Fruit fly (Drosophila melanogaster) whole organism, adult: Measurements from ENCODE around the gene CG16710.

Experiments
- CG11617 ChIP-seq: fragments of 200-800 bp; sonication (Bioruptor generic); optimal IDR thresholded peaks from 2 replicates; lab custom pipeline; 2017; ENCODE audit warnings: mild to moderate bottlenecking, missing biosample characterization, missing genetic modification reagents, missing genetic modification characterization
- CG12768 ChIP-seq: fragments of 200-800 bp; sonication (Bioruptor generic); optimal IDR thresholded peaks from 2 replicates; lab custom pipeline; 2017; ENCODE audit warnings: missing biosample characterization, missing genetic modification characterization, mild to moderate bottlenecking, moderate library complexity, missing genetic modification reagents
- CG14711 ChIP-seq: fragments of 200-800 bp; sonication (Bioruptor generic); optimal IDR thresholded peaks from 2 replicates; lab custom pipeline; 2018; ENCODE audit warnings: missing biosample characterization, mild to moderate bottlenecking, missing genetic modification characterization, moderate library complexity
- CG1620 ChIP-seq: fragments of 200-800 bp; sonication (Bioruptor generic); optimal IDR thresholded peaks from 2 replicates; lab custom pipeline; 2016; ENCODE audit warnings: missing biosample characterization, missing genetic modification characterization
- CG33017 ChIP-seq: fragments of 200-800 bp; sonication (Bioruptor generic); optimal IDR thresholded peaks from 2 replicates; lab custom pipeline; 2018; ENCODE audit warnings: missing biosample characterization, mild to moderate bottlenecking, missing genetic modification characterization, moderate library complexity
- CG5204 ChIP-seq: fragments of 200-800 bp; sonication (Bioruptor generic); optimal IDR thresholded peaks from 2 replicates; lab custom pipeline; 2016; ENCODE audit warnings: missing biosample characterization, missing genetic modification characterization
- CG7045 ChIP-seq: fragments of 200-800 bp; sonication (Bioruptor generic); optimal IDR thresholded peaks from 2 replicates; lab custom pipeline; 2017; ENCODE audit warnings: missing biosample characterization, mild to moderate bottlenecking, missing genetic modification characterization
- CG7101 ChIP-seq: fragments of 200-800 bp; sonication (Bioruptor generic); optimal IDR thresholded peaks from 2 replicates; lab custom pipeline; 2018; ENCODE audit warnings: missing biosample characterization, mild to moderate bottlenecking, missing genetic modification characterization, moderate library complexity
- Clk ChIP-seq: fragments of 200-800 bp; sonication (Bioruptor generic); optimal IDR thresholded peaks from 2 replicates; lab custom pipeline; 2017; ENCODE audit warnings: missing biosample characterization, missing genetic modification characterization
- Crg-1 ChIP-seq: fragments of 200-800 bp; sonication (Bioruptor generic); optimal IDR thresholded peaks from 2 replicates; lab custom pipeline; 2016; ENCODE audit warnings: missing biosample characterization, missing genetic modification characterization
- Hr96 ChIP-seq: fragments of 200-800 bp; sonication (Bioruptor generic); optimal IDR thresholded peaks from 2 replicates; lab custom pipeline; 2016; ENCODE audit warnings: missing biosample characterization, missing genetic modification characterization
- Mnt ChIP-seq: fragments of 200-800 bp; sonication (Bioruptor generic); optimal IDR thresholded peaks from 2 replicates; lab custom pipeline; 2016; ENCODE audit warnings: missing biosample characterization, mild to moderate bottlenecking, missing genetic modification characterization
- bab1 ChIP-seq: fragments of 200-800 bp; sonication (Bioruptor generic); optimal IDR thresholded peaks from 3 replicates; lab custom pipeline; 2019; ENCODE audit warnings: missing biosample characterization, mild to moderate bottlenecking, missing genetic modification characterization, moderate library complexity
- cic ChIP-seq: fragments of 200-800 bp; sonication (Bioruptor generic); optimal IDR thresholded peaks from 2 replicates; lab custom pipeline; 2017; ENCODE audit warnings: missing biosample characterization, mild to moderate bottlenecking, missing genetic modification characterization, moderate library complexity
- cnc ChIP-seq, 2 experiments: fragments of >200 bp; optimal IDR thresholded peaks; 2 replicates each; lab custom pipeline; 2017
- kay ChIP-seq: fragments of 200-800 bp; sonication (Bioruptor generic); peaks from one replicate; lab custom pipeline; 2016; ENCODE audit warnings: missing biosample characterization, missing genetic modification characterization, borderline replicate concordance
- ovo ChIP-seq: fragments of 200-800 bp; sonication (Bioruptor generic); optimal IDR thresholded peaks from 2 replicates; lab custom pipeline; 2016; ENCODE audit warnings: missing biosample characterization, missing genetic modification characterization
- pad ChIP-seq: fragments of 200-800 bp; sonication (Bioruptor generic); optimal IDR thresholded peaks from 3 replicates; lab custom pipeline; 2017; ENCODE audit warnings: missing biosample characterization, missing genetic modification characterization, mild to moderate bottlenecking, moderate library complexity, missing genetic modification reagents
- tj ChIP-seq: fragments of 200-800 bp; sonication (Bioruptor generic); optimal IDR thresholded peaks from 3 replicates; lab custom pipeline; 2017; ENCODE audit warnings: missing biosample characterization, mild to moderate bottlenecking, missing genetic modification characterization, moderate library complexity
- toe ChIP-seq: fragments of 200-800 bp; sonication (Bioruptor generic); optimal IDR thresholded peaks from 2 replicates; lab custom pipeline; 2016; ENCODE audit warnings: missing biosample characterization, missing genetic modification characterization

The CG16710 gene

dm6 chr3R:23718297-23718941 is 36.1 kb downstream of the CG16710 start, which contains the start of gene nau:
Gene nau (minus strand): TSS chr3R:23718357.
- TF ChIP-seq tj (no peak), bab1 (no peak), pad (GFP tag; lab: Kevin White, UChicago) (no peak), toe (GFP tag; lab: Kevin White, UChicago) (no peak)

dm6 chr3R:23721525-23721924 is 39.2 kb downstream of the CG16710 start, which contains the start of gene CG10232:
Gene CG10232 (minus strand): TSS chr3R:23721625.
- TF ChIP-seq CG1620 (GFP tag; lab: Kevin White, UChicago) (no peak), cic (no peak), CG11617 (GFP tag; lab: Kevin White, UChicago) (no peak)

- TF ChIP-seq Hr96 (peak; percentile 36), ovo (GFP tag; lab: Kevin White, UChicago) (no peak), tj (no peak), CG33017 (tag; lab: Kevin White, UChicago) (peak; percentile 12), CG7045 (GFP tag; lab: Kevin White, UChicago) (peak; percentile 30), kay (GFP tag; lab: Kevin White, UChicago) (peak; percentile 83), Clk (no peak), toe (GFP tag; lab: Kevin White, UChicago) (peak; percentile 58), Mnt (peak; percentile 35), Crg-1 (peak; percentile 35), CG7101 (tag; lab: Kevin White, UChicago) (peak; percentile 58), CG5204 (GFP tag; lab: Kevin White, UChicago) (no peak), CG11617 (GFP tag; lab: Kevin White, UChicago) (no peak), CG12768 (no peak), cic (peak; percentile 25), CG1620 (GFP tag; lab: Kevin White, UChicago) (peak; percentile 60), bab1 (peak; percentile 78), cnc (optimal IDR thresholded peaks at IDR 0.05; lab: Kevin White, UChicago) (no peak), CG14711 (tag; lab: Kevin White, UChicago) (no peak), pad (GFP tag; lab: Kevin White, UChicago) (no peak)
Observed at dm6 chr3R:23721936-23722335, 39.6 kb downstream of the CG16710 start.

- peak; percentile 73 for TF ChIP-seq CG7045 (GFP tag; lab: Kevin White, UChicago)
- peak; percentile 83 for TF ChIP-seq CG33017 (tag; lab: Kevin White, UChicago)
- TF ChIP-seq kay (GFP tag; lab: Kevin White, UChicago), result peak; percentile 81
- peak; percentile 27 for TF ChIP-seq CG5204 (GFP tag; lab: Kevin White, UChicago)
- TF ChIP-seq Clk, result no peak
- no peak for TF ChIP-seq bab1
- no peak for TF ChIP-seq CG11617 (GFP tag; lab: Kevin White, UChicago)
- TF ChIP-seq tj, result peak; percentile 98
- no peak for TF ChIP-seq CG1620 (GFP tag; lab: Kevin White, UChicago)
- TF ChIP-seq cnc (optimal IDR thresholded peaks at IDR 0.05; lab: Kevin White, UChicago), result no peak
- peak; percentile 83 for TF ChIP-seq CG14711 (tag; lab: Kevin White, UChicago)
- TF ChIP-seq CG7101 (tag; lab: Kevin White, UChicago), result peak; percentile 78
- no peak for TF ChIP-seq Hr96
- TF ChIP-seq pad (GFP tag; lab: Kevin White, UChicago), result peak; percentile 98
Observed at dm6 chr3R:23722680-23723372, 40.5 kb downstream of the CG16710 start, which contains the start of gene CG10365. Gene CG10365 (plus strand): TSS chr3R:23723331.

- TF ChIP-seq CG5204 (GFP tag; lab: Kevin White, UChicago), result peak; percentile 11
- TF ChIP-seq CG7101 (tag; lab: Kevin White, UChicago), result peak; percentile 77
- peak; percentile 89 for TF ChIP-seq pad (GFP tag; lab: Kevin White, UChicago)
- no peak for TF ChIP-seq CG14711 (tag; lab: Kevin White, UChicago)
- TF ChIP-seq kay (GFP tag; lab: Kevin White, UChicago), result peak; percentile 98
- TF ChIP-seq CG11617 (GFP tag; lab: Kevin White, UChicago), result peak; percentile 79
- TF ChIP-seq Hr96, result peak; percentile 65
- peak; percentile 4 for TF ChIP-seq bab1
- no peak for TF ChIP-seq cnc (optimal IDR thresholded peaks at IDR 0.05; lab: Kevin White, UChicago)
- TF ChIP-seq CG7045 (GFP tag; lab: Kevin White, UChicago), result peak; percentile 80
- peak; percentile 54 for TF ChIP-seq toe (GFP tag; lab: Kevin White, UChicago)
- peak; percentile 91 for TF ChIP-seq Mnt
- peak; percentile 88 for TF ChIP-seq tj
- peak; percentile 94 for TF ChIP-seq ovo (GFP tag; lab: Kevin White, UChicago)
- peak; percentile 81 for TF ChIP-seq Clk
- peak; percentile 92 for TF ChIP-seq Crg-1
- peak; percentile 99 for TF ChIP-seq cic
- peak; percentile 55 for TF ChIP-seq CG12768
- peak; percentile 72 for TF ChIP-seq CG33017 (tag; lab: Kevin White, UChicago)
- TF ChIP-seq CG1620 (GFP tag; lab: Kevin White, UChicago), result no peak
Observed at dm6 chr3R:23723381-23724034, 41.2 kb downstream of the CG16710 start.
